Worm (Caenorhabditis elegans): ENCODE data around the gene C25G6.1.
"Not testable (repeated sequence)": the region's sequence is repeated elsewhere in the genome, so short reads cannot be mapped to it uniquely, and the experiment has no call there.

ce11 chrX:1233889-1234288, 36.8 kb upstream of the C25G6.1 start:
- not testable (repeated sequence) for TF ChIP-seq nhr-28 (tag; optimal IDR thresholded peaks at IDR 0.05); nhr-41 (GFP tag; IDR thresholded peaks at IDR 0.05); daf-19 (GFP tag; conservative IDR thresholded peaks at IDR 0.05); pha-4 (GFP tag; IDR thresholded peaks at IDR 0.05); pha-4 (tag; optimal IDR thresholded peaks at IDR 0.05); snpc-4 (tag; optimal IDR thresholded peaks at IDR 0.05); tag-97 (GFP tag; IDR thresholded peaks at IDR 0.05); madf-9 (GFP tag; conservative IDR thresholded peaks at IDR 0.05); lin-29 (GFP tag; IDR thresholded peaks at IDR 0.05); ama-1 (optimal IDR thresholded peaks at IDR 0.05)

Data from whole organism, L4 larva.